Fruit fly (Drosophila melanogaster): ENCODE measurements around the gene ng1.

Gene ng1

DNA sequence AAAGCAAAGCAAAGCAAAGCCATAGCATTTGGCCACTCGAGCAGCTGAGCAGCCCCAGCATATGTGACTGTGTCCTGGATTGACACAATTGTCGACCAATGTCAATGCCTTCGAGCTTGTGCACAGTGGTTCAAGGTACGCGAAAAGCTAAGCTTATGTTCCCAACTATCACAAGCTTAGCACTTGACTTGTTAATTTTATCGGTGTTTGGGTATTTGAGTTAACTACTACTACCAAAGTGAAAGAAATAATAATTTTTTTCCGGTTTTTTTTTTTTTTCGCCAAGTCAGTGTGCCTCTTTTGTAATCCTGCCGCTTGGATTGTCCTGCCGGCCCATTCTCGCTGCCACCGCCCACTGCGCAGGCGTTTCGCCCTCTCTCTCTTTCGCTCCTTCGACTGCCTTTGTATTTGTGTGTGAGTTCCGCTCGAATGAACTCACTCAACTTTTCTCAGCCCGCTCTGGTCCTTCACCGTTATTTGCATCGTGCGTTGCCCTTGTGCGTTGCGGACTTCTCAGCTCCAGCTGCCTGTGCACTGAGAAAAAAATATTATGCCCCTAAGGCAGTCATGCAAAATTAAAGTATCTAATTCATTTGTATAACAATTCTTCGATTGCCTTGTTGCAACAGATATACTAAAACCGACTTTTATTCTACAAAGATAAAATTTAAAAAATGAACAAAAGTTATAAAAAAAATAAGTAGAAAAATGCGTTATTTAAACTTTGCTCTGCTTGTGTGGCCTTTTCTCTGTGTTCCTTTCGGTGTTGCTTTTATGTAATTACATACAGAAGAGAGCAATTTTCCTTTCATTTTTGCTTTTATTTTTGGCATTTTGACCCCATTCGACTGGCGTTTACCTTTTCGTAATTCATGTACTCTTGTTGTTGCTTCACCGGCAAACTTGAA lies 36.1 kb upstream of the ng1 start (continued):
- TF ChIP-seq luna (GFP tag; optimal IDR thresholded peaks at IDR 0.05) (no peak), CG13296 (GFP tag; optimal IDR thresholded peaks at IDR 0.05) (peak; percentile 70), Blimp-1 (GFP tag; optimal IDR thresholded peaks at IDR 0.05) (peak; percentile 58), en (GFP tag; optimal IDR thresholded peaks at IDR 0.05) (peak; percentile 40), vnd (GFP tag; IDR thresholded peaks at IDR 0.05; ENCODE audit: partially characterized antibody) (no peak), CG13624 (GFP tag; optimal IDR thresholded peaks at IDR 0.05) (peak; percentile 70), CG6689 (GFP tag; IDR thresholded peaks at IDR 0.05) (peak; percentile 78), CG15601 (tag; optimal IDR thresholded peaks at IDR 0.05) (peak; percentile 5), cwo (GFP tag; optimal IDR thresholded peaks at IDR 0.05) (peak; percentile 69), PHDP (tag; optimal IDR thresholded peaks at IDR 0.05) (peak; percentile 65), sc (optimal IDR thresholded peaks at IDR 0.05) (no peak), sc (GFP tag; optimal IDR thresholded peaks at IDR 0.05) (no peak), lab (GFP tag; optimal IDR thresholded peaks at IDR 0.05) (peak; percentile 89), crol (GFP tag; IDR thresholded peaks at IDR 0.05) (no peak), CG10209 (GFP tag; optimal IDR thresholded peaks at IDR 0.05) (peak; percentile 43), dysf (GFP tag; IDR thresholded peaks at IDR 0.05) (peak; percentile 84), Hsf (GFP tag; optimal IDR thresholded peaks at IDR 0.05) (peak; percentile 57), so (GFP tag; IDR thresholded peaks at IDR 0.05) (peak; percentile 58; the same call in 1 of the 3 replicates), CG10959 (GFP tag; IDR thresholded peaks at IDR 0.05) (peak; percentile 21; the same call in 1 of the 2 replicates), ERR (GFP tag; optimal IDR thresholded peaks at IDR 0.05) (peak; percentile 61), gt (GFP tag; IDR thresholded peaks at IDR 0.05) (0 out of 2 replicates have a peak, but pooled peaks have one; percentile 49), Mad (GFP tag; optimal IDR thresholded peaks at IDR 0.05) (peak; percentile 20), Kr (GFP tag; optimal IDR thresholded peaks at IDR 0.05) (no peak), slbo (GFP tag; IDR thresholded peaks at IDR 0.05) (peak; percentile 77), lilli (GFP tag; optimal IDR thresholded peaks at IDR 0.05) (peak; percentile 74), cas (GFP tag; IDR thresholded peaks at IDR 0.05) (0 out of 2 replicates have a peak, but pooled peaks have one; percentile 29), pan (optimal IDR thresholded peaks at IDR 0.05) (no peak), pan (GFP tag; optimal IDR thresholded peaks at IDR 0.05 in 1 of 2, IDR thresholded peaks at IDR 0.05 in 1 of 2) (peak in 1 of 2 experiments; percentile 83), Stat92E (GFP tag; optimal IDR thresholded peaks at IDR 0.05) (no peak), CG9932 (GFP tag; IDR thresholded peaks at IDR 0.05) (peak; percentile 68), dm (GFP tag; optimal IDR thresholded peaks at IDR 0.05) (no peak), HLH3B (GFP tag; IDR thresholded peaks at IDR 0.05) (peak; percentile 73), CG18011 (GFP tag; optimal IDR thresholded peaks at IDR 0.05) (peak; percentile 32), Chrac-16 (GFP tag; optimal IDR thresholded peaks at IDR 0.05) (peak; percentile 43), chn (GFP tag; optimal IDR thresholded peaks at IDR 0.05) (peak; percentile 47), Lim3 (GFP tag; IDR thresholded peaks at IDR 0.05) (no peak), grn (GFP tag; optimal IDR thresholded peaks at IDR 0.05) (no peak), CG2712 (tag; optimal IDR thresholded peaks at IDR 0.05) (peak; percentile 22), Dll (GFP tag; IDR thresholded peaks at IDR 0.05; ENCODE audit: partially characterized antibody) (no peak), CG11085 (GFP tag; IDR thresholded peaks at IDR 0.05) (no peak), B-H1 (GFP tag; IDR thresholded peaks at IDR 0.05) (peak; percentile 62), CG16815 (GFP tag; optimal IDR thresholded peaks at IDR 0.05) (peak; percentile 4), CG31365 (tag; optimal IDR thresholded peaks at IDR 0.05) (peak; percentile 8), Six4 (GFP tag; optimal IDR thresholded peaks at IDR 0.05) (peak; percentile 50), p53 (GFP tag; optimal IDR thresholded peaks at IDR 0.05) (no peak), zfh2 (GFP tag; optimal IDR thresholded peaks at IDR 0.05) (peak; percentile 50), stwl (tag; optimal IDR thresholded peaks at IDR 0.05) (no peak), slou (GFP tag; optimal IDR thresholded peaks at IDR 0.05) (peak; percentile 45), CG1529 (GFP tag; optimal IDR thresholded peaks at IDR 0.05) (peak; percentile 1)

All from whole organism, embryonic.